Worm (Caenorhabditis elegans) whole organism, L2 larva: ENCODE results near the gene dsh-1.

Source experiments
- C34F6.9 ChIP-seq: fragments of 150-350 bp; optimal IDR thresholded peaks from 2 replicates; lab custom pipeline; 2014; ENCODE audit warnings: missing biosample characterization, missing genetic modification characterization
- F13H6.1 ChIP-seq: sonication (generic microtip); optimal IDR thresholded peaks from 2 replicates; lab custom pipeline; 2016; ENCODE audit warnings: missing genetic modification characterization, missing compliant biosample characterization
- R02D3.7 ChIP-seq: fragments of 150-350 bp; optimal IDR thresholded peaks from 2 replicates; lab custom pipeline; 2014; ENCODE audit warnings: missing biosample characterization, missing genetic modification characterization
- ZK546.5 ChIP-seq: sonication (generic microtip); optimal IDR thresholded peaks from 2 replicates; lab custom pipeline; 2017; ENCODE audit warnings: missing biosample characterization, missing genetic modification characterization
- alr-1 ChIP-seq: fragments of 150-350 bp; optimal IDR thresholded peaks from 2 replicates; lab custom pipeline; 2014; ENCODE audit warnings: missing biosample characterization, missing genetic modification characterization
- aly-2 ChIP-seq: fragments of 150-350 bp; optimal IDR thresholded peaks from 2 replicates; lab custom pipeline; 2014; ENCODE audit warnings: missing biosample characterization, missing genetic modification characterization
- ama-1 ChIP-seq: fragments of 150-350 bp; optimal IDR thresholded peaks from 2 replicates; lab custom pipeline; 2018; ENCODE audit warnings: inconsistent platforms
- blmp-1 ChIP-seq: sonication (generic microtip); optimal IDR thresholded peaks from 2 replicates; lab custom pipeline; 2017; ENCODE audit warnings: missing genetic modification characterization, mild to moderate bottlenecking, missing compliant biosample characterization, antibody characterized with exemption, moderate library complexity; ENCODE audit not compliant: insufficient read depth
- ceh-16 ChIP-seq: fragments of 150-350 bp; optimal IDR thresholded peaks from 2 replicates; lab custom pipeline; 2014; ENCODE audit warnings: missing biosample characterization, missing genetic modification characterization
- ceh-82 ChIP-seq: fragments of 150-350 bp; optimal IDR thresholded peaks from 2 replicates; lab custom pipeline; 2014; ENCODE audit warnings: missing biosample characterization, missing genetic modification characterization
- crh-2 ChIP-seq: sonication (generic microtip); optimal IDR thresholded peaks from 2 replicates; lab custom pipeline; 2017; ENCODE audit warnings: missing biosample characterization, missing genetic modification characterization
- dmd-4 ChIP-seq: sonication (generic microtip); optimal IDR thresholded peaks from 2 replicates; lab custom pipeline; 2017; ENCODE audit warnings: missing biosample characterization, missing genetic modification characterization
- egl-27 ChIP-seq: sonication (generic microtip); optimal IDR thresholded peaks from 3 replicates; lab custom pipeline; 2017; ENCODE audit warnings: missing biosample characterization, missing genetic modification reagents, missing genetic modification characterization
- elt-1 ChIP-seq: fragments of 150-350 bp; optimal IDR thresholded peaks from 2 replicates; lab custom pipeline; 2014; ENCODE audit warnings: missing biosample characterization, missing genetic modification characterization
- elt-3 ChIP-seq: sonication (generic microtip); optimal IDR thresholded peaks from 2 replicates; lab custom pipeline; 2017; ENCODE audit warnings: missing biosample characterization, missing genetic modification characterization
- fos-1 ChIP-seq: fragments of 150-350 bp; optimal IDR thresholded peaks from 2 replicates; lab custom pipeline; 2014; ENCODE audit warnings: missing biosample characterization, missing genetic modification characterization
- gmeb-1 ChIP-seq: fragments of 150-350 bp; optimal IDR thresholded peaks from 2 replicates; lab custom pipeline; 2014; ENCODE audit warnings: missing biosample characterization, missing genetic modification characterization
- lin-13 ChIP-seq: fragments of 150-350 bp; optimal IDR thresholded peaks from 2 replicates; lab custom pipeline; 2014; ENCODE audit warnings: missing biosample characterization, missing genetic modification reagents, missing genetic modification characterization
- lin-39 ChIP-seq: fragments of 150-350 bp; optimal IDR thresholded peaks from 2 replicates; lab custom pipeline; 2014; ENCODE audit warnings: missing biosample characterization, missing genetic modification reagents, missing genetic modification characterization
- lsy-2 ChIP-seq, 2 experiments: fragments of 150-350 bp in 1 of 2; sonication (generic microtip) in 1 of 2; optimal IDR thresholded peaks; 2 replicates each; lab custom pipeline; 2014 to 2017; ENCODE audit warnings: missing biosample characterization in 2 of 2, missing genetic modification characterization in 2 of 2
- mab-5 ChIP-seq: fragments of 150-350 bp; optimal IDR thresholded peaks from 2 replicates; lab custom pipeline; 2014; ENCODE audit warnings: missing biosample characterization, missing genetic modification characterization
- mbf-1 ChIP-seq: sonication (generic microtip); optimal IDR thresholded peaks from 2 replicates; lab custom pipeline; 2017; ENCODE audit warnings: missing biosample characterization, missing genetic modification characterization
- mdl-1 ChIP-seq, 2 experiments: fragments of 150-350 bp in 1 of 2; sonication (generic microtip) in 1 of 2; optimal IDR thresholded peaks; 2 replicates each; lab custom pipeline; 2017; ENCODE audit warnings: missing biosample characterization in 2 of 2, missing genetic modification characterization in 2 of 2
- nhr-10 ChIP-seq: sonication (generic microtip); optimal IDR thresholded peaks from 2 replicates; lab custom pipeline; 2017; ENCODE audit warnings: missing biosample characterization, missing genetic modification characterization
- nhr-11 ChIP-seq: fragments of 150-350 bp; optimal IDR thresholded peaks from 2 replicates; lab custom pipeline; 2014; ENCODE audit warnings: missing biosample characterization, missing genetic modification characterization
- nhr-129 ChIP-seq: fragments of 150-350 bp; optimal IDR thresholded peaks from 2 replicates; lab custom pipeline; 2014; ENCODE audit warnings: missing biosample characterization, missing genetic modification characterization
- nhr-21 ChIP-seq: fragments of 150-350 bp; optimal IDR thresholded peaks from 2 replicates; lab custom pipeline; 2014; ENCODE audit warnings: missing biosample characterization, missing genetic modification characterization
- nhr-237 ChIP-seq: fragments of 150-350 bp; optimal IDR thresholded peaks from 2 replicates; lab custom pipeline; 2014; ENCODE audit warnings: missing biosample characterization, missing genetic modification characterization
- nhr-25 ChIP-seq: fragments of 150-350 bp; sonication (generic microtip); optimal IDR thresholded peaks from 3 replicates; lab custom pipeline; 2014; ENCODE audit warnings: missing biosample characterization, missing genetic modification characterization
- nhr-6 ChIP-seq: fragments of 150-350 bp; optimal IDR thresholded peaks from 2 replicates; lab custom pipeline; 2014; ENCODE audit warnings: missing biosample characterization, missing genetic modification characterization
- nhr-77 ChIP-seq: fragments of 150-350 bp; optimal IDR thresholded peaks from 2 replicates; lab custom pipeline; 2014; ENCODE audit warnings: missing biosample characterization, missing genetic modification characterization
- peb-1 ChIP-seq: fragments of 150-350 bp; optimal IDR thresholded peaks from 2 replicates; lab custom pipeline; 2014; ENCODE audit warnings: missing biosample characterization, missing genetic modification characterization
- sem-4 ChIP-seq: fragments of 150-350 bp; optimal IDR thresholded peaks from 2 replicates; lab custom pipeline; 2014; ENCODE audit warnings: missing biosample characterization, missing genetic modification reagents, missing genetic modification characterization
- skn-1 ChIP-seq: sonication (generic microtip); optimal IDR thresholded peaks from 2 replicates; lab custom pipeline; 2017; ENCODE audit warnings: missing biosample characterization, missing genetic modification characterization
- sma-3 ChIP-seq: sonication (generic microtip); optimal IDR thresholded peaks from 2 replicates; lab custom pipeline; 2016; ENCODE audit warnings: missing genetic modification reagents, missing genetic modification characterization, missing compliant biosample characterization
- sma-9 ChIP-seq, 2 experiments: fragments of 150-350 bp in 1 of 2; sonication (generic microtip) in 1 of 2; optimal IDR thresholded peaks; 2 replicates each; lab custom pipeline; 2014 to 2016; ENCODE audit warnings: missing genetic modification characterization in 2 of 2, mild to moderate bottlenecking in 1 of 2, missing biosample characterization in 1 of 2, missing compliant biosample characterization in 1 of 2, missing genetic modification reagents in 1 of 2, moderate library complexity in 1 of 2
- snpc-4 ChIP-seq: fragments of 150-350 bp; optimal IDR thresholded peaks from 2 replicates; lab custom pipeline; 2014; ENCODE audit warnings: missing biosample characterization, missing genetic modification characterization
- unc-39 ChIP-seq: fragments of 150-350 bp; optimal IDR thresholded peaks from 2 replicates; lab custom pipeline; 2014; ENCODE audit warnings: missing biosample characterization, missing genetic modification characterization
- unc-55 ChIP-seq: fragments of 150-350 bp; sonication (generic microtip); optimal IDR thresholded peaks from 3 replicates; lab custom pipeline; 2014; ENCODE audit warnings: missing biosample characterization, missing genetic modification reagents, missing genetic modification characterization
- unc-62 ChIP-seq: fragments of 150-350 bp; optimal IDR thresholded peaks from 2 replicates; lab custom pipeline; 2014; ENCODE audit warnings: missing biosample characterization, missing genetic modification reagents, missing genetic modification characterization
- zag-1 ChIP-seq: fragments of 150-350 bp; optimal IDR thresholded peaks from 2 replicates; lab custom pipeline; 2014; ENCODE audit warnings: missing biosample characterization, missing genetic modification characterization
- ztf-1 ChIP-seq: fragments of 200-800 bp; sonication (Bioruptor generic); conservative IDR thresholded peaks from 2 replicates; pipeline ENCODE4 v1.3.6; 2022; ENCODE audit warnings: missing genetic modification characterization, missing compliant biosample characterization
- ztf-11 ChIP-seq: sonication (generic microtip); optimal IDR thresholded peaks from 2 replicates; lab custom pipeline; 2017; ENCODE audit warnings: missing biosample characterization, missing genetic modification characterization
- ztf-4 ChIP-seq: fragments of 150-350 bp; optimal IDR thresholded peaks from 2 replicates; lab custom pipeline; 2014; ENCODE audit warnings: missing biosample characterization, missing genetic modification characterization

The dsh-1 gene

ce11 chrII:5205286-5205685 lies 19.9 kb downstream of the dsh-1 start:
- TF ChIP-seq unc-55 (GFP tag; lab: Kevin White, UChicago): no peak
- no peak for TF ChIP-seq ztf-11 (tag; lab: Kevin White, UChicago)
- no peak for TF ChIP-seq elt-1 (tag; lab: Kevin White, UChicago)
- TF ChIP-seq unc-39: no peak

- TF ChIP-seq lsy-2 (tag; optimal IDR thresholded peaks at IDR 0.05; lab: Kevin White, UChicago) (no peak), lin-13 (GFP tag; lab: Kevin White, UChicago) (no peak), skn-1 (tag; lab: Kevin White, UChicago) (peak; percentile 6), gmeb-1 (tag; lab: Kevin White, UChicago) (peak; percentile 24), R02D3.7 (no peak), egl-27 (tag; lab: Kevin White, UChicago) (no peak), mdl-1 (tag; optimal IDR thresholded peaks at IDR 0.05; lab: Kevin White, UChicago) (no peak), C34F6.9 (tag; lab: Kevin White, UChicago) (peak; percentile 38), nhr-21 (no peak), mbf-1 (no peak), ZK546.5 (tag; lab: Kevin White, UChicago) (no peak), ceh-16 (tag; lab: Kevin White, UChicago) (no peak), zag-1 (tag; lab: Kevin White, UChicago) (no peak), lin-39 (tag; lab: Kevin White, UChicago) (no peak), elt-3 (no peak), unc-62 (no peak), nhr-237 (tag; lab: Kevin White, UChicago) (no peak), ztf-1 (no peak), sem-4 (no peak), sma-9 (GFP tag; optimal IDR thresholded peaks at IDR 0.05; lab: Kevin White, UChicago) (peak; percentile 30), sma-9 (tag; optimal IDR thresholded peaks at IDR 0.05; lab: Kevin White, UChicago) (no peak), snpc-4 (tag; lab: Kevin White, UChicago) (no peak), F13H6.1 (peak; percentile 27), blmp-1 (no peak), dmd-4 (tag; lab: Kevin White, UChicago) (no peak), alr-1 (tag; lab: Kevin White, UChicago) (no peak), nhr-129 (tag; lab: Kevin White, UChicago) (peak; percentile 47), mab-5 (tag; lab: Kevin White, UChicago) (no peak), unc-39 (no peak), crh-2 (tag; lab: Kevin White, UChicago) (no peak), ztf-11 (tag; lab: Kevin White, UChicago) (no peak), peb-1 (tag; lab: Kevin White, UChicago) (no peak), ztf-4 (no peak), fos-1 (peak; percentile 60), sma-3 (peak; percentile 16), nhr-77 (tag; lab: Kevin White, UChicago) (no peak), unc-55 (GFP tag; lab: Kevin White, UChicago) (no peak)
These were observed 22.3 kb downstream of the dsh-1 start, which contains the start of gene ampd-1 for ce11 chrII:5202930-5203329. Gene ampd-1, plus strand, starts transcription at chrII:5203322.

DNA sequence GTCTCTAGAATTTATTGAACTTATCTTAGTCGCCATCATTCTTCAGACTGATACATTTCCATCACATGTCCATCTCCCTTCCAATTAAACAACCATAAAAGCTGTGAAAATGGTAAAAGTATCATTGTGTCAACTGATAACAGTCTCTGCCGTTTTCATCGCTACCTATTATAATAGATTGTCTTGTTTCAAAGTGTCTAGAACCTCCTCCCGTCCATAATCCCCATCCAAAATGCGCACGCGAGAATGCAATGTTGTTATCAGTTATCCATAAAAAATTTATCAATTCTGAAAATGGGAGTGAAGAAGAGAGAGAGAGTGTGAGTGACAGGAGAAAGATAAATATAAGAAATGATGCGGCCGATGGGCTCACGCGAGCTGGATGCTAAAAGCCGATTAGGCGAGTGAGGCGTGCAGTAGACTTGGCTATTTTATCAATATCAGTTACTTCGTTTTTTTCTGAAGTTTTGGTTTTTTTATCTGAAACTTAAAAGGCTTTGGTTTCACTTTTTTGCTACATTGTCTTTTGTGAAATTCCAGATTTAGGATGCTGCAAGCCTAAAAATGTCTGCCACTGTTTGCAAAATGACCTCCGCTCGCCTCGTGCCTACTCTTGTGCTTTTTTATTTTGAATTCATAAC lies 23.1 kb downstream of the dsh-1 start:
- TF ChIP-seq ztf-11 (tag; lab: Kevin White, UChicago) (no peak), gmeb-1 (tag; lab: Kevin White, UChicago) (peak; percentile 58), R02D3.7 (no peak), mdl-1 (tag; optimal IDR thresholded peaks at IDR 0.05; lab: Kevin White, UChicago) (peak in 1 of 2 experiments; percentile 38), nhr-11 (tag; lab: Kevin White, UChicago) (no peak), mbf-1 (no peak), F13H6.1 (peak; percentile 59), unc-62 (no peak), sma-9 (GFP tag; optimal IDR thresholded peaks at IDR 0.05; lab: Kevin White, UChicago) (peak; percentile 32), sma-9 (tag; optimal IDR thresholded peaks at IDR 0.05; lab: Kevin White, UChicago) (no peak), nhr-25 (tag; lab: Kevin White, UChicago) (no peak), elt-1 (tag; lab: Kevin White, UChicago) (no peak), ztf-1 (no peak), aly-2 (no peak), nhr-77 (tag; lab: Kevin White, UChicago) (no peak), nhr-6 (tag; lab: Kevin White, UChicago) (no peak), ztf-4 (no peak), unc-39 (no peak), lin-39 (tag; lab: Kevin White, UChicago) (no peak), lsy-2 (tag; optimal IDR thresholded peaks at IDR 0.05; lab: Kevin White, UChicago) (peak in 1 of 2 experiments; percentile 6), ceh-16 (tag; lab: Kevin White, UChicago) (no peak), nhr-237 (tag; lab: Kevin White, UChicago) (no peak), peb-1 (tag; lab: Kevin White, UChicago) (no peak), zag-1 (tag; lab: Kevin White, UChicago) (no peak), elt-3 (no peak), ceh-82 (tag; lab: Kevin White, UChicago) (no peak), fos-1 (peak; percentile 81), snpc-4 (tag; lab: Kevin White, UChicago) (peak; percentile 19), C34F6.9 (tag; lab: Kevin White, UChicago) (no peak), sem-4 (no peak), ZK546.5 (tag; lab: Kevin White, UChicago) (no peak), mab-5 (tag; lab: Kevin White, UChicago) (no peak), ama-1 (no peak), nhr-10 (tag; lab: Kevin White, UChicago) (no peak), nhr-129 (tag; lab: Kevin White, UChicago) (peak; percentile 15), egl-27 (tag; lab: Kevin White, UChicago) (no peak), unc-55 (GFP tag; lab: Kevin White, UChicago) (no peak), dmd-4 (tag; lab: Kevin White, UChicago) (no peak), nhr-21 (no peak), crh-2 (tag; lab: Kevin White, UChicago) (no peak)
